Worm (Caenorhabditis elegans) whole organism, L3 larva: ENCODE results near the gene C15B12.1.

Experiments used
- ceh-9 ChIP-seq: sonication (generic microtip); optimal IDR thresholded peaks from 2 replicates; lab custom pipeline; 2018; ENCODE audit warnings: missing biosample characterization, missing genetic modification characterization
- egl-5 ChIP-seq: fragments of 150-350 bp; optimal IDR thresholded peaks from 2 replicates; lab custom pipeline; 2017; ENCODE audit warnings: missing biosample characterization, missing genetic modification reagents, missing genetic modification characterization, inconsistent platforms
- elt-2 ChIP-seq: sonication (generic microtip); optimal IDR thresholded peaks from 2 replicates; lab custom pipeline; 2016; ENCODE audit warnings: missing genetic modification reagents, mild to moderate bottlenecking, missing genetic modification characterization, missing compliant biosample characterization
- elt-3 ChIP-seq, 3 experiments: fragments of 150-350 bp in 1 of 3; sonication (generic microtip) in 2 of 3; optimal IDR thresholded peaks; 2 replicates in 2 of 3; 4 replicates in 1 of 3; lab custom pipeline; 2014 to 2017; ENCODE audit warnings: missing biosample characterization in 3 of 3, missing genetic modification characterization in 3 of 3
- nhr-237 ChIP-seq: fragments of 150-350 bp; optimal IDR thresholded peaks from 2 replicates; lab custom pipeline; 2014; ENCODE audit warnings: missing biosample characterization, missing genetic modification characterization
- nhr-77 ChIP-seq: fragments of 150-350 bp; optimal IDR thresholded peaks from 2 replicates; lab custom pipeline; 2014; ENCODE audit warnings: missing biosample characterization, missing genetic modification characterization
- skn-1 ChIP-seq: fragments of 150-350 bp; optimal IDR thresholded peaks from 2 replicates; lab custom pipeline; 2014; ENCODE audit warnings: missing biosample characterization, missing genetic modification characterization
- snpc-4 ChIP-seq: fragments of 150-350 bp; optimal IDR thresholded peaks from 2 replicates; lab custom pipeline; 2014; ENCODE audit warnings: missing biosample characterization, missing genetic modification characterization
- tbx-2 ChIP-seq: sonication (generic microtip); optimal IDR thresholded peaks from 2 replicates; lab custom pipeline; 2016; ENCODE audit warnings: mild to moderate bottlenecking, missing genetic modification characterization, missing compliant biosample characterization
- unc-62 ChIP-seq: fragments of 150-350 bp; sonication (generic microtip); optimal IDR thresholded peaks from 4 replicates; lab custom pipeline; 2014; ENCODE audit warnings: missing biosample characterization, missing genetic modification reagents, missing genetic modification characterization

- TF ChIP-seq elt-2 (tag; lab: Kevin White, UChicago) (no peak), elt-3 (tag; optimal IDR thresholded peaks at IDR 0.05; lab: Kevin White, UChicago) (no peak), ceh-9 (tag; lab: Kevin White, UChicago) (no peak), nhr-237 (tag; lab: Kevin White, UChicago) (no peak), egl-5 (no peak), skn-1 (no peak), tbx-2 (tag; lab: Kevin White, UChicago) (no peak), unc-62 (GFP tag; lab: Kevin White, UChicago) (no peak), snpc-4 (no peak), nhr-77 (no peak)
These were observed 33.2 kb upstream of the C15B12.1 start, which contains the start of gene K10C2.7 for ce11 chrX:6443373-6443772.
